Worm (Caenorhabditis elegans): ENCODE results near the gene F15H10.7.

The F15H10.7 gene

DNA sequence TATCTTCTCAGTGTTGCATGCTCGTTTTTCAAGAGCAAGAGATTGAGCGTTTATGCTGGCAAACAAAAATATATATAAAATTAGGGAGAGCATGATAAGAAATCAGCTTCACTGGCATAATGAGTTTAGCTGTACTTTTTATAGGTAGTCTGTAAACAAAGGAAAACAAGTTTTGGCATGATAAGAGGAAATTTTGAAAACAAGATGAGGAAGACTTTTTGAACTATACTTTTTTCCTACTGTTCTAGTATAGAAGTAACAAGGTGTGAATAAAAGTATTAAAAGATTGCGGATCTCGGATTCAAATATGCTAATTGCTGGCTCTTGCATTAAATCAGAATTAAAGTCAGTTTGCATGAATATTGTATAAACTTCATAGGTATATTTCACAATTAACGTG lies 12.7 kb upstream of the F15H10.7 start, which contains the start of gene F15H10.5:
F15H10.5 (minus strand) TSS at position 101 of the 400 bp plus-strand sequence.
- no peak for TF ChIP-seq fkh-2 (tag; optimal IDR thresholded peaks at IDR 0.05)
- TF ChIP-seq nhr-43 (tag; optimal IDR thresholded peaks at IDR 0.05; ENCODE audit: poor library complexity, severe bottlenecking): no peak
- no peak for TF ChIP-seq elt-1 (tag; optimal IDR thresholded peaks at IDR 0.05)
- TF ChIP-seq nhr-11 (tag; optimal IDR thresholded peaks at IDR 0.05): no peak
- no peak for TF ChIP-seq egl-27 (tag; optimal IDR thresholded peaks at IDR 0.05)
- no peak for TF ChIP-seq egl-5 (tag; optimal IDR thresholded peaks at IDR 0.05)
- TF ChIP-seq R02D3.7 (tag; optimal IDR thresholded peaks at IDR 0.05): no peak

DNA sequence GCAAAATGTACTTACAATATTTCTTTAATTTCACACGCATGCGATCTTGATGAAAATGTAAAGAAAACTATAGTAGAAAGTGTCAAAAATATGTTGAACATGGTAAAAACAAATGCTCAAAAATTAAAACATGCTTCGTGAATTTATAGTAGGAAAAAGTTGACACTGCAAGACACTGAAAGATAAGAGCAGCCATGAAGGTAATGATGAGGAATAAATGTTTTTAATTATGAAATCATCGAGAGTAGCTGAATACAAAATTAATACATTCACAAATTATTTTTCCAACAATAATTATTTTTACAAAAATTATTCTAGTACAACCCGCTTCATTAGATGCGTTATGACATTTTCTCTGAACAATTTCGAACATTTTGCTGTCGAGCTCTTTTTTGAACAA lies 10.7 kb upstream of the F15H10.7 start, which contains the start of gene F15H10.10:
F15H10.10 (minus strand) TSS at position 101 of the 400 bp plus-strand sequence.
- no peak for TF ChIP-seq nhr-11 (tag; optimal IDR thresholded peaks at IDR 0.05)
- no peak for TF ChIP-seq elt-1 (tag; optimal IDR thresholded peaks at IDR 0.05)
- TF ChIP-seq egl-5 (tag; optimal IDR thresholded peaks at IDR 0.05): no peak
- TF ChIP-seq eor-1 (tag; optimal IDR thresholded peaks at IDR 0.05): no peak
- TF ChIP-seq pha-4 (tag; optimal IDR thresholded peaks at IDR 0.05): no peak
- TF ChIP-seq ceh-9 (tag; optimal IDR thresholded peaks at IDR 0.05): no peak
- TF ChIP-seq pqm-1 (tag; optimal IDR thresholded peaks at IDR 0.05): no peak
- TF ChIP-seq nhr-43 (tag; optimal IDR thresholded peaks at IDR 0.05; ENCODE audit: poor library complexity, severe bottlenecking): no peak
- no peak for TF ChIP-seq nhr-76 (tag; optimal IDR thresholded peaks at IDR 0.05)
- no peak for TF ChIP-seq lsy-12 (tag; optimal IDR thresholded peaks at IDR 0.05)
- TF ChIP-seq aly-2 (tag; optimal IDR thresholded peaks at IDR 0.05): no peak
- TF ChIP-seq nhr-23 (tag; optimal IDR thresholded peaks at IDR 0.05): no peak
- TF ChIP-seq egl-27 (tag; optimal IDR thresholded peaks at IDR 0.05): no peak

DNA sequence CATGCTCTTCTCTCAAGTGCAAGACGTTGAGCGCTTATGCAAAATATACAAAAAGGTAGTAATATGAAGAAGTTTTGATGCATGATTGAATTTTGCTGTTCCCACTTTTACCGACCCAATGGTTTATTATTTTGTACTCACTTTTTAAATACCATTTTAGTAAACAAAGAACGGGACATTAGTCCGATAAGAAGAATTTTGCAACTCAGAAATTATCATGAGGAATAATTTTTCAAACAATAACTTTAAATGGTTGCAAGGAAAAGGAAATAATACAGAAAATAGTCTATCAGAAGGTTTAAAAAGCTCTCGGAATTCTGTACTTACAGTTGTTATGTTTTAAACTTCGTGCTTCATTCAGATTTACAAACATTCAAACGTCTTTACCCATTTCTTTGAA lies 8.4 kb upstream of the F15H10.7 start, which contains the start of gene F15H10.9:
F15H10.9 (minus strand) TSS at position 101 of the 400 bp plus-strand sequence.
- no peak for TF ChIP-seq unc-62 (GFP tag; optimal IDR thresholded peaks at IDR 0.05)
- TF ChIP-seq lin-39 (tag; optimal IDR thresholded peaks at IDR 0.05): no peak
- TF ChIP-seq pha-4 (tag; optimal IDR thresholded peaks at IDR 0.05): no peak
- TF ChIP-seq lin-15B (tag; optimal IDR thresholded peaks at IDR 0.05): no peak
- no peak for TF ChIP-seq egl-27 (tag; optimal IDR thresholded peaks at IDR 0.05)
- no peak for TF ChIP-seq nhr-11 (tag; optimal IDR thresholded peaks at IDR 0.05)
- TF ChIP-seq ceh-9 (tag; optimal IDR thresholded peaks at IDR 0.05): no peak
- TF ChIP-seq nhr-77 (tag; optimal IDR thresholded peaks at IDR 0.05): no peak
- TF ChIP-seq nhr-12 (tag; optimal IDR thresholded peaks at IDR 0.05): no peak
- no peak for TF ChIP-seq ceh-28 (tag; optimal IDR thresholded peaks at IDR 0.05)
- TF ChIP-seq nhr-67 (tag; optimal IDR thresholded peaks at IDR 0.05): no peak
- TF ChIP-seq sea-2 (GFP tag; optimal IDR thresholded peaks at IDR 0.05): no peak
- TF ChIP-seq fos-1 (tag; optimal IDR thresholded peaks at IDR 0.05): no peak
- TF ChIP-seq ceh-16 (tag; optimal IDR thresholded peaks at IDR 0.05): no peak
- no peak for TF ChIP-seq daf-12 (tag; optimal IDR thresholded peaks at IDR 0.05)
- TF ChIP-seq tbx-2 (tag; optimal IDR thresholded peaks at IDR 0.05): no peak

DNA sequence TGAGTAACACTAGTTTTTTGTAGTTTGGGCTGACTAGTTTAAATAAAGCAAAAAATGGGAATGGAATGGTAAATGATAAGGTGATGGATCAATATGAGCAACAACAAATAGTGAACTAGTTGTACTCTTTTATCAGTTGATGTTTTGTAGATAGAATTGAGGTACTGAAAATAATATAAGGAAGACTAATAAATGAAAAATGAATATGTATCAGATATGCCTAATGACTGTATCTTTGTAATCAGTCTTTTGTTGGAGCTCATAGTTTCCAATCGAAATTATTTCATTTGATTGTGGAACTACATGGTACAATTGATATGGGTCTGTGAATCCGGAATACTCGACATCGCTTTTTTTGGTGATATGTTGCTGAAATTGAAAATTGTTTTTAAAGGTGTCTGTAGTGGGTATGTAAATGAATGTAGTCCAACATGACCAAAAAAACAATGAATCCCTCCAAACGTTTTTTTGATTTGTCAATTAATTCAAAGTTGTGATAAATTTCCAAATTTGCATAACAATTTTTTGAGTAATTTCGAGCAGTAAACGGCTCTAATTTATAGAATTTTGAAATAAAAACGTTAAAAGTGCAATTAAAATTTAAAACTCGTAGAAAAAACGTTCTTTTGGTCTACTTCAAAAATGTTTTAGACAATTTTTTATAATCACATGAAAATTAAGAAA lies 4.0 kb upstream of the F15H10.7 start, which contains the start of gene F15H10.12:
F15H10.12 (minus strand) TSS at position 51 of the 684 bp plus-strand sequence.
- TF ChIP-seq elt-2 (tag; optimal IDR thresholded peaks at IDR 0.05): no peak
- no peak for TF ChIP-seq ceh-9 (tag; optimal IDR thresholded peaks at IDR 0.05)
- no peak for TF ChIP-seq ztf-11 (tag; optimal IDR thresholded peaks at IDR 0.05)
- TF ChIP-seq ceh-82 (tag; optimal IDR thresholded peaks at IDR 0.05): no peak
- no peak for TF ChIP-seq ceh-16 (tag; optimal IDR thresholded peaks at IDR 0.05)

DNA sequence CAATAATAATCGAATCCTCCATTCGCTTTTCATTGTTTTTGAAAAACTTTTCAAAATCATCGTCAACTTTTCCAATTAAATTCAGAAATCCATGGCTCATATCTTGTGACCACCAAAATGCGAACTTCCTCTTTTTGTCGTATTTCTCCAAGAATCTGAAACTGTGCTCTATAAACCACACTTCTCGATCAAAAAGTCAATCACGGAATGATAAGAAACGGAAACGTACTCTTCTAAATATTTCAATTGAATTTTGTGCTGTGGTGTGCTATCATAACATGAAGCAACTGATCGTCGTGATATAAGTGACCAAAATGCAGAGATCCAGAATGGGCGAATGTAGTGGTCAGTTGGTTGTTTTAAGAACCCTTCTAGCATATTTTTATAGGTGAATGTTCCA lies 1.5 kb downstream of the F15H10.7 start:
- TF ChIP-seq zag-1 (tag; optimal IDR thresholded peaks at IDR 0.05): no peak
- TF ChIP-seq daf-12 (tag; optimal IDR thresholded peaks at IDR 0.05): no peak
- no peak for TF ChIP-seq snpc-4 (tag; optimal IDR thresholded peaks at IDR 0.05)
- TF ChIP-seq nhr-23 (tag; optimal IDR thresholded peaks at IDR 0.05): no peak
- TF ChIP-seq egl-27 (tag; optimal IDR thresholded peaks at IDR 0.05): no peak
- TF ChIP-seq elt-3 (tag; optimal IDR thresholded peaks at IDR 0.05): no peak
- no peak for TF ChIP-seq pha-4 (tag; optimal IDR thresholded peaks at IDR 0.05)
- no peak for TF ChIP-seq nhr-28 (tag; optimal IDR thresholded peaks at IDR 0.05)
- no peak for TF ChIP-seq nfya-1 (tag; optimal IDR thresholded peaks at IDR 0.05; ENCODE audit: insufficient read depth)
- no peak for TF ChIP-seq nhr-25 (tag; optimal IDR thresholded peaks at IDR 0.05)
